Fruit fly (Drosophila melanogaster) whole organism, embryonic: ENCODE results near the gene CG14853.
A peak's percentile ranks its signal among the peaks of the same experiment; 100 is the strongest.

Source experiments
- Antp ChIP-seq: fragments of 200-800 bp; sonication (Bioruptor generic); optimal IDR thresholded peaks from 3 replicates; lab custom pipeline; 2016; ENCODE audit warnings: missing biosample characterization, missing genetic modification characterization
- Atf6 ChIP-seq: fragments of 200-800 bp; sonication (Bioruptor generic); IDR thresholded peaks from 2 replicates; pipeline ENCODE4 v1.3.6; 2022; ENCODE audit warnings: missing biosample characterization, missing genetic modification characterization
- Bgb ChIP-seq: fragments of 200-800 bp; sonication (Bioruptor generic); IDR thresholded peaks from 2 replicates; pipeline ENCODE4 v1.3.6; 2022; ENCODE audit warnings: missing biosample characterization, missing genetic modification characterization; ENCODE audit not compliant: partially characterized antibody
- CG10209 ChIP-seq: fragments of 200-800 bp; sonication (Bioruptor generic); optimal IDR thresholded peaks from 3 replicates; lab custom pipeline; 2017; ENCODE audit warnings: missing biosample characterization, mild to moderate bottlenecking, missing genetic modification characterization, missing genetic modification reagents
- CG10543 ChIP-seq: fragments of 200-800 bp; sonication (Bioruptor generic); optimal IDR thresholded peaks from 3 replicates; lab custom pipeline; 2017; ENCODE audit warnings: missing biosample characterization, mild to moderate bottlenecking, missing genetic modification characterization, moderate library complexity
- CG10565 ChIP-seq: fragments of 200-800 bp; sonication (Bioruptor generic); optimal IDR thresholded peaks from 3 replicates; lab custom pipeline; 2016; ENCODE audit warnings: missing biosample characterization, mild to moderate bottlenecking, missing genetic modification characterization
- CG11695 ChIP-seq: fragments of 200-800 bp; sonication (Bioruptor generic); IDR thresholded peaks from 3 replicates; pipeline ENCODE4 v1.3.6; 2022; ENCODE audit warnings: missing biosample characterization, missing genetic modification characterization
- CG11696 ChIP-seq: fragments of 200-800 bp; sonication (Bioruptor generic); IDR thresholded peaks from 2 replicates; pipeline ENCODE4 v1.3.6; 2022; ENCODE audit warnings: missing biosample characterization, missing genetic modification characterization
- CG13296 ChIP-seq: fragments of 200-800 bp; sonication (Bioruptor generic); optimal IDR thresholded peaks from 3 replicates; lab custom pipeline; 2018; ENCODE audit warnings: missing biosample characterization, mild to moderate bottlenecking, missing genetic modification characterization
- CG15011 ChIP-seq: fragments of 200-800 bp; sonication (Bioruptor generic); optimal IDR thresholded peaks from 3 replicates; lab custom pipeline; 2018; ENCODE audit warnings: missing biosample characterization, mild to moderate bottlenecking, missing genetic modification characterization
- CG15269 ChIP-seq: fragments of 200-800 bp; sonication (Bioruptor generic); optimal IDR thresholded peaks from 2 replicates; lab custom pipeline; 2018; ENCODE audit warnings: missing biosample characterization, mild to moderate bottlenecking, missing genetic modification characterization, moderate library complexity
- CG16779 ChIP-seq: fragments of 200-800 bp; sonication (Bioruptor generic); IDR thresholded peaks from 2 replicates; pipeline ENCODE4 v1.3.6; 2022; ENCODE audit warnings: missing biosample characterization, missing genetic modification characterization
- CG16813 ChIP-seq: fragments of 200-800 bp; sonication (Bioruptor generic); IDR thresholded peaks from 3 replicates; pipeline ENCODE4 v1.3.6; 2022; ENCODE audit warnings: missing biosample characterization, missing genetic modification characterization; ENCODE audit not compliant: partially characterized antibody
- CG17186 ChIP-seq: fragments of 200-800 bp; sonication (Bioruptor generic); optimal IDR thresholded peaks from 3 replicates; lab custom pipeline; 2017; ENCODE audit warnings: missing biosample characterization, missing genetic modification reagents, missing genetic modification characterization
- CG2120 ChIP-seq: fragments of 200-800 bp; sonication (Bioruptor generic); optimal IDR thresholded peaks from 3 replicates; lab custom pipeline; 2016; ENCODE audit warnings: missing biosample characterization, missing genetic modification characterization
- CG2129 ChIP-seq: fragments of 200-800 bp; sonication (Bioruptor generic); IDR thresholded peaks from 2 replicates; pipeline ENCODE4 v1.3.6; 2022; ENCODE audit warnings: missing biosample characterization, missing genetic modification characterization; ENCODE audit not compliant: partially characterized antibody
- CG2678 ChIP-seq: fragments of 200-800 bp; sonication (Bioruptor generic); optimal IDR thresholded peaks from 3 replicates; lab custom pipeline; 2019; ENCODE audit warnings: missing biosample characterization, mild to moderate bottlenecking, missing genetic modification characterization, moderate library complexity
- CG2712 ChIP-seq: fragments of 200-800 bp; optimal IDR thresholded peaks from 3 replicates; lab custom pipeline; 2019; ENCODE audit warnings: missing biosample characterization, mild to moderate bottlenecking, missing genetic modification characterization, moderate library complexity
- CG30403 ChIP-seq: fragments of 200-800 bp; sonication (Bioruptor generic); optimal IDR thresholded peaks from 3 replicates; lab custom pipeline; 2016; ENCODE audit warnings: missing biosample characterization, missing genetic modification characterization
- CG3065 ChIP-seq: fragments of 200-800 bp; sonication (Bioruptor generic); optimal IDR thresholded peaks from 2 replicates; lab custom pipeline; 2016; ENCODE audit warnings: missing biosample characterization, missing genetic modification characterization
- CG31365 ChIP-seq: fragments of 200-800 bp; sonication (Bioruptor generic); optimal IDR thresholded peaks from 2 replicates; lab custom pipeline; 2018; ENCODE audit warnings: missing biosample characterization, mild to moderate bottlenecking, missing genetic modification characterization
- CG31388 ChIP-seq: fragments of 200-800 bp; sonication (Bioruptor generic); optimal IDR thresholded peaks from 2 replicates; lab custom pipeline; 2016; ENCODE audit warnings: missing biosample characterization, missing genetic modification characterization
- CG34224 ChIP-seq: fragments of 200-800 bp; sonication (Bioruptor generic); IDR thresholded peaks from 3 replicates; pipeline ENCODE4 v1.3.6; 2022; ENCODE audit warnings: missing biosample characterization, missing genetic modification characterization; ENCODE audit not compliant: partially characterized antibody
- CG9215 ChIP-seq: fragments of 200-800 bp; sonication (Bioruptor generic); IDR thresholded peaks from 2 replicates; pipeline ENCODE4 v1.3.6; 2022; ENCODE audit warnings: missing biosample characterization, missing genetic modification characterization
- CG9817 ChIP-seq: fragments of 200-800 bp; sonication (Bioruptor generic); optimal IDR thresholded peaks from 2 replicates; lab custom pipeline; 2018; ENCODE audit warnings: missing biosample characterization, mild to moderate bottlenecking, missing genetic modification characterization, moderate library complexity
- Dbx ChIP-seq: fragments of 200-800 bp; sonication (Bioruptor generic); IDR thresholded peaks from 3 replicates; pipeline ENCODE4 v1.3.6; 2022; ENCODE audit warnings: missing biosample characterization, missing genetic modification characterization
- Doc2 ChIP-seq: fragments of 200-800 bp; sonication (Bioruptor generic); IDR thresholded peaks from 2 replicates; pipeline ENCODE4 v1.3.6; 2022; ENCODE audit warnings: missing biosample characterization, missing genetic modification characterization
- Dref ChIP-seq: fragments of 200-800 bp; sonication (Bioruptor generic); IDR thresholded peaks from 2 replicates; pipeline ENCODE4 v1.3.6; 2022; ENCODE audit warnings: missing biosample characterization, missing genetic modification characterization
- Drgx ChIP-seq: fragments of 200-800 bp; sonication (Bioruptor generic); IDR thresholded peaks from 2 replicates; pipeline ENCODE4 v1.3.6; 2022; ENCODE audit warnings: missing biosample characterization, missing genetic modification characterization
- HLHmδ ChIP-seq: fragments of 200-800 bp; sonication (Bioruptor generic); optimal IDR thresholded peaks from 2 replicates; lab custom pipeline; 2018; ENCODE audit warnings: missing biosample characterization, mild to moderate bottlenecking, missing genetic modification characterization, moderate library complexity
- Nf-YB ChIP-seq: fragments of 200-800 bp; sonication (Bioruptor generic); optimal IDR thresholded peaks from 3 replicates; lab custom pipeline; 2019; ENCODE audit warnings: missing biosample characterization, mild to moderate bottlenecking, missing genetic modification characterization, moderate library complexity
- PHDP ChIP-seq: fragments of 200-800 bp; sonication (Bioruptor generic); optimal IDR thresholded peaks from 3 replicates; lab custom pipeline; 2018; ENCODE audit warnings: missing biosample characterization, mild to moderate bottlenecking, missing genetic modification characterization, moderate library complexity
- az2 ChIP-seq: fragments of 200-800 bp; sonication (Bioruptor generic); optimal IDR thresholded peaks from 3 replicates; lab custom pipeline; 2016; ENCODE audit warnings: missing biosample characterization, missing genetic modification characterization
- cg ChIP-seq: fragments of 200-800 bp; sonication (Bioruptor generic); optimal IDR thresholded peaks from 3 replicates; lab custom pipeline; 2019; ENCODE audit warnings: missing biosample characterization, mild to moderate bottlenecking, missing genetic modification characterization, moderate library complexity
- crc ChIP-seq: fragments of 200-800 bp; sonication (Bioruptor generic); optimal IDR thresholded peaks from 2 replicates; lab custom pipeline; 2016; ENCODE audit warnings: missing biosample characterization, missing genetic modification characterization
- crol ChIP-seq: fragments of 200-800 bp; sonication (Bioruptor generic); IDR thresholded peaks from 2 replicates; pipeline ENCODE4 v1.3.6; 2022; ENCODE audit warnings: missing biosample characterization, missing genetic modification characterization
- danr ChIP-seq: fragments of 200-800 bp; sonication (Bioruptor generic); IDR thresholded peaks from 2 replicates; pipeline ENCODE4 v1.3.6; 2022; ENCODE audit warnings: missing biosample characterization, missing genetic modification characterization
- exex ChIP-seq: fragments of 200-800 bp; sonication (Bioruptor generic); optimal IDR thresholded peaks from 4 replicates; lab custom pipeline; 2018; ENCODE audit warnings: missing biosample characterization, mild to moderate bottlenecking, missing genetic modification characterization, moderate library complexity
- fd64A ChIP-seq: fragments of 200-800 bp; sonication (Bioruptor generic); optimal IDR thresholded peaks from 3 replicates; lab custom pipeline; 2018; ENCODE audit warnings: missing biosample characterization, mild to moderate bottlenecking, missing genetic modification characterization
- lbe ChIP-seq: fragments of 200-800 bp; sonication (Bioruptor generic); optimal IDR thresholded peaks from 2 replicates; lab custom pipeline; 2016; ENCODE audit warnings: missing biosample characterization, mild to moderate bottlenecking, missing genetic modification characterization
- lov ChIP-seq, 2 experiments: fragments of 200-800 bp in 1 of 2; fragments of >200 bp in 1 of 2; sonication (Bioruptor generic) in 1 of 2; IDR thresholded peaks in 1 of 2; optimal IDR thresholded peaks in 1 of 2; 2 replicates in 1 of 2; 3 replicates in 1 of 2; pipeline versions ENCODE4 v1.3.6 to Lab custom; 2017 to 2022; ENCODE audit warnings: missing biosample characterization in 1 of 2, missing genetic modification characterization in 1 of 2
- maf-S ChIP-seq: fragments of 200-800 bp; sonication (Bioruptor generic); optimal IDR thresholded peaks from 2 replicates; lab custom pipeline; 2016; ENCODE audit warnings: missing biosample characterization, missing genetic modification characterization
- nau ChIP-seq: fragments of 200-800 bp; sonication (Bioruptor generic); optimal IDR thresholded peaks from 3 replicates; lab custom pipeline; 2017; ENCODE audit warnings: missing biosample characterization, mild to moderate bottlenecking, missing genetic modification characterization, missing genetic modification reagents
- pros ChIP-seq: fragments of 200-800 bp; sonication (Bioruptor generic); optimal IDR thresholded peaks from 3 replicates; lab custom pipeline; 2019; ENCODE audit warnings: missing biosample characterization, mild to moderate bottlenecking, missing genetic modification characterization, moderate library complexity
- ranshi ChIP-seq: fragments of 200-800 bp; sonication (Bioruptor generic); IDR thresholded peaks from 2 replicates; pipeline ENCODE4 v1.3.6; 2022; ENCODE audit warnings: missing biosample characterization, missing genetic modification characterization
- trem ChIP-seq: fragments of 200-800 bp; optimal IDR thresholded peaks from 3 replicates; lab custom pipeline; 2019; ENCODE audit warnings: missing biosample characterization, mild to moderate bottlenecking, missing genetic modification characterization, moderate library complexity
- tx ChIP-seq: fragments of 200-800 bp; sonication (Bioruptor generic); optimal IDR thresholded peaks from 2 replicates; lab custom pipeline; 2016; ENCODE audit warnings: missing biosample characterization, missing genetic modification characterization
- unc-4 ChIP-seq: fragments of 200-800 bp; sonication (Bioruptor generic); IDR thresholded peaks from 2 replicates; pipeline ENCODE4 v1.3.6; 2022; ENCODE audit warnings: missing biosample characterization, missing genetic modification characterization; ENCODE audit not compliant: partially characterized antibody
- zf30C ChIP-seq: fragments of 200-800 bp; sonication (Bioruptor generic); optimal IDR thresholded peaks from 3 replicates; lab custom pipeline; 2018; ENCODE audit warnings: missing biosample characterization, mild to moderate bottlenecking, missing genetic modification characterization

Gene CG14853

DNA sequence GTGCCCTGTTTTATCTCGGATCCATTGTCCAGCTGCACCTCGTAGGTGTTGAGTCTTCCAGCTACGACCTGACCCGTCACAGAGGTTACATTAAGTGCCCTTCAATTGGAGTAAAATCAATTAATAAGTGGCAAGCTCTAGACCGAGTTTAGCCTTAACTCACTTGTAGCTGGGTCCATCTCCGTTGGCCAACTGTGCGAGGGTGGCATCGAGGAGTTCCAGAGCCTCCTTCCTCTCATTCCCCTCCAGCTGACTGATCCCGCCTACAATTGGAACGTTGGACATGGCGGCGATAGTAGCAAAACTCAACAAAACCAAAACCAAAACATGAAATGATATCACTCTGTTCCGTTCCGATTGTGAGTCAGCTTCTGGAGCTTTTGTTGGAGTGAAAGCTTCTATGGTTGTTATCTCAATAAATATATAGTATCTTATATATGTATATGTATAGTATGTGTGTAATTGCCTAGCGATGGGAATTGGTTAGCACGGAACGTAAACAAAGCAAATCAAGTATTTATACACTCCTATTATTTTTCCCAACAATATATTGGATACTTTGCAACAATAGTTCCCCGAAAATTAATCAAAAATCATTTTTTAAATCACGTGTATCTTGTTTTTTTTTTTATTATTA, 40.8 kb upstream of the CG14853 start, which contains the start of gene CG8066 (continued):
- TF ChIP-seq ranshi (GFP tag; lab: Robert Waterston, UW), result 0 out of 2 replicates have a peak, but pooled peaks have one; percentile 15
- TF ChIP-seq Bgb (GFP tag; lab: Robert Waterston, UW), result peak; percentile 15; the same call in 1 of the 2 replicates
- no peak for TF ChIP-seq CG16779 (GFP tag; lab: Robert Waterston, UW)
- peak; percentile 1 for TF ChIP-seq CG9817 (tag; lab: Kevin White, UChicago)
- TF ChIP-seq Antp (GFP tag; lab: Kevin White, UChicago), result no peak
- TF ChIP-seq CG2712 (tag; lab: Kevin White, UChicago), result no peak
- no peak for TF ChIP-seq az2 (GFP tag; lab: Kevin White, UChicago)
- TF ChIP-seq CG2120 (GFP tag; lab: Kevin White, UChicago), result peak; percentile 46
- TF ChIP-seq CG17186 (GFP tag; lab: Kevin White, UChicago), result no peak
- TF ChIP-seq CG11696 (GFP tag; lab: Robert Waterston, UW), result no peak
- TF ChIP-seq CG2678 (tag; lab: Kevin White, UChicago), result no peak
- no peak for TF ChIP-seq CG2129
- TF ChIP-seq Drgx (GFP tag; lab: Robert Waterston, UW), result no peak
- peak; percentile 17; the same call in 2 of the 3 replicates for TF ChIP-seq CG34224 (GFP tag; lab: Robert Waterston, UW)
- 0 out of 2 replicates have a peak, but pooled peaks have one; percentile 7 for TF ChIP-seq Atf6
- peak; percentile 58 for TF ChIP-seq cg (GFP tag; lab: Kevin White, UChicago)
- peak; percentile 55 for TF ChIP-seq CG10543 (GFP tag; lab: Kevin White, UChicago)
- peak; percentile 27 for TF ChIP-seq CG15269
- no peak for TF ChIP-seq Dref (GFP tag; lab: Robert Waterston, UW)
- TF ChIP-seq trem (tag; lab: Kevin White, UChicago), result no peak
- TF ChIP-seq CG9215, result no peak
- TF ChIP-seq CG10565, result no peak
- no peak for TF ChIP-seq lov (optimal IDR thresholded peaks at IDR 0.05; lab: Kevin White, UChicago)
- no peak for TF ChIP-seq lov (GFP tag; IDR thresholded peaks at IDR 0.05; lab: Robert Waterston, UW)
- no peak for TF ChIP-seq fd64A (GFP tag; lab: Kevin White, UChicago)
- TF ChIP-seq Doc2, result no peak
- TF ChIP-seq CG3065 (GFP tag; lab: Kevin White, UChicago), result no peak
- TF ChIP-seq CG31365 (tag; lab: Kevin White, UChicago), result no peak
- TF ChIP-seq CG15011 (GFP tag; lab: Kevin White, UChicago), result no peak
- TF ChIP-seq PHDP (tag; lab: Kevin White, UChicago), result peak; percentile 39
- no peak for TF ChIP-seq CG11695 (GFP tag; lab: Robert Waterston, UW)
- no peak for TF ChIP-seq Nf-YB (GFP tag; lab: Kevin White, UChicago)
- peak; percentile 16 for TF ChIP-seq CG30403
- no peak for TF ChIP-seq unc-4 (GFP tag; lab: Robert Waterston, UW)
- TF ChIP-seq pros (GFP tag; lab: Kevin White, UChicago), result no peak
- TF ChIP-seq danr (GFP tag; lab: Robert Waterston, UW), result no peak
- TF ChIP-seq zf30C (GFP tag; lab: Kevin White, UChicago), result no peak
- no peak for TF ChIP-seq CG16813
- peak; percentile 23; the same call in 1 of the 3 replicates for TF ChIP-seq Dbx
- TF ChIP-seq crol (GFP tag; lab: Robert Waterston, UW), result peak; percentile 58
- no peak for TF ChIP-seq maf-S (GFP tag; lab: Kevin White, UChicago)
- TF ChIP-seq exex (tag; lab: Kevin White, UChicago), result peak; percentile 60
- no peak for TF ChIP-seq CG13296 (GFP tag; lab: Kevin White, UChicago)
- TF ChIP-seq CG31388 (GFP tag; lab: Kevin White, UChicago), result no peak
- no peak for TF ChIP-seq crc
- TF ChIP-seq lbe (GFP tag; lab: Kevin White, UChicago), result peak; percentile 19
- TF ChIP-seq nau (GFP tag; lab: Kevin White, UChicago), result no peak
- no peak for TF ChIP-seq tx (GFP tag; lab: Kevin White, UChicago)
- TF ChIP-seq CG10209 (GFP tag; lab: Kevin White, UChicago), result no peak
- no peak for TF ChIP-seq HLHmδ (GFP tag; lab: Kevin White, UChicago)
